Fruit fly (Drosophila melanogaster): ENCODE data around the gene CG13010.

Gene CG13010

DNA sequence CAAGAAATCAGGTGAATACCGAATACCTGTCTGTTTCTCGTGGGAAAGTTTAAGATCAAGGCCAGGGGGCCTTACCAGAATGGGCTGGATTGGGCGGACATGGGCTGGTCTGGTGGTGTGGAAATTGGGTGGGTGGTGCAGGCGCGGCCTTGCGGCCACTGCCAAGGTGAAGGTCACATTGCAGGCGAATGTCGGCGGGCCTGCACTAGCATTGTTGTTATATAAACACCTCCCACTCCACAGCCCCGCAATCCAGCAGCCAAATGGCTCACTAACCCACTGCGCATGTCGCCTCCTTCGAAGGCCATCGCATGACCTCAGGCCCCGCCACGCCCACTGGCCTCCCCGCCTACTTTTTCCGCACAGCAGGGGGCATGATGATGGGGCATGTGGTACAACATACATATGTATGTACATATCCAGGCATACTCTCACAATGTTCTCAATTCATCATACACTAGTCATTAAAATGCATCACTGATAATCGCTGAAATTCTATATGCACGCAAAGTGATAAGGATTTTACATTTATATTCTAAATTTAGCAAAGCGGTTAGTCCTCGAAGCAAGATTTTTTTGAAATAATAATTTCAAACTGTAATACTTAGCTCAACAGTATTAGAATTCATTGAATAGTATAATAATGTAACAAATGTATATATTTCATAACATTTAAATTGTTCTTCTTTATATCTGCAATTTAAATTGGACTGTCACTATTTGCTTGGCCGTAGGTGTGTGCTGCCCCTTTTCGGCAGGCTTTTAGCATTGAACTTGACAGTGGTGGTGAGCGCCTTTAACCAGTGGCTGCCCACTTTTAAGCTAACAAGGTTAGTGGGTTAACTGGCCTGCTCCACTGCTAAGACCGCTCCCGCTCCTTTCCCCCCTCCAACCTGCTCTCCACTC lies 18.1 kb upstream of the CG13010 start:
- TF ChIP-seq CG32006 (GFP tag; optimal IDR thresholded peaks at IDR 0.05) (peak; percentile 69), Hr4 (GFP tag; optimal IDR thresholded peaks at IDR 0.05) (peak; percentile 13), Eip78C (GFP tag) (peak; percentile 66), Hr39 (GFP tag; optimal IDR thresholded peaks at IDR 0.05) (no peak), pdm3 (GFP tag; optimal IDR thresholded peaks at IDR 0.05) (no peak), eg (GFP tag; IDR thresholded peaks at IDR 0.05) (no peak), achi (GFP tag; optimal IDR thresholded peaks at IDR 0.05) (no peak), lz (GFP tag; optimal IDR thresholded peaks at IDR 0.05) (no peak), CG10669 (GFP tag; optimal IDR thresholded peaks at IDR 0.05) (no peak), CG4318 (GFP tag; optimal IDR thresholded peaks at IDR 0.05) (peak; percentile 8), spab (GFP tag; optimal IDR thresholded peaks at IDR 0.05) (no peak), Gug (GFP tag; IDR thresholded peaks at IDR 0.05) (no peak), fd59A (GFP tag; optimal IDR thresholded peaks at IDR 0.05) (no peak), CG15336 (GFP tag; IDR thresholded peaks at IDR 0.05) (peak; percentile 18; the same call in 1 of the 2 replicates), OdsH (GFP tag; optimal IDR thresholded peaks at IDR 0.05) (peak; percentile 4), svp (GFP tag) (peak; percentile 33), Eip75B (GFP tag; optimal IDR thresholded peaks at IDR 0.05) (peak; percentile 5)

DNA sequence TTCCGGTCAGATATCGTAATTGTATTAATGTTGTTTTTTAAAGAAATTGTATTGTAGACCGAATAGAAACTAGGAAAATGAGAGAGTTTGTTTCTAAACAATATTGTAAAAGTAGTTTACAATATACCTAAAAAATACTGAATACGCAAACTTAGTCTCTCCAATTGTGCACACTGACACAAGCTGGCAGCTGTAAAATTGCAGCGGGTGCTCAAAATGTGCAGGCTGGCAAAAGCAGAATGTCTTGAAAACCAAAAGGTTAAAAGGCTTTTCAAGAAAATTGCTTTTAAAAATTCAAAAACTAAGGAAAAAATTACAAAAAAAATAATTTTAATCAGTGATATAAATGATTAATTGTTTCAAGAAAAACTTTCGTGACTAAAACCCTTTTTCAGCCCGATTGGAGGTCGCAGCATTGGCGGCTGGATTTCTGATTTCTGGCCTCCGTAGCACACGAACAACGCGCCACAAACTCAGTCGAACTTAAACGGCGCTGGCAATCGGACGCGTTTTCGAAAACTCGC lies 17.0 kb upstream of the CG13010 start, which contains the start of gene CG4678:
TSS of gene CG4678 (plus strand) at position 474 of the 524 bp plus-strand sequence.
- TF ChIP-seq CG8632 (GFP tag; optimal IDR thresholded peaks at IDR 0.05) = no peak
- TF ChIP-seq CG6163 (GFP tag; IDR thresholded peaks at IDR 0.05) = no peak
- TF ChIP-seq Smox (GFP tag; optimal IDR thresholded peaks at IDR 0.05) = no peak
- TF ChIP-seq CG11762 (GFP tag; optimal IDR thresholded peaks at IDR 0.05; ENCODE audit: insufficient read depth) = no peak
- no peak for TF ChIP-seq achi (GFP tag; optimal IDR thresholded peaks at IDR 0.05)
- no peak for TF ChIP-seq spab (GFP tag; optimal IDR thresholded peaks at IDR 0.05)
- peak; percentile 72 for TF ChIP-seq svp (GFP tag)

DNA sequence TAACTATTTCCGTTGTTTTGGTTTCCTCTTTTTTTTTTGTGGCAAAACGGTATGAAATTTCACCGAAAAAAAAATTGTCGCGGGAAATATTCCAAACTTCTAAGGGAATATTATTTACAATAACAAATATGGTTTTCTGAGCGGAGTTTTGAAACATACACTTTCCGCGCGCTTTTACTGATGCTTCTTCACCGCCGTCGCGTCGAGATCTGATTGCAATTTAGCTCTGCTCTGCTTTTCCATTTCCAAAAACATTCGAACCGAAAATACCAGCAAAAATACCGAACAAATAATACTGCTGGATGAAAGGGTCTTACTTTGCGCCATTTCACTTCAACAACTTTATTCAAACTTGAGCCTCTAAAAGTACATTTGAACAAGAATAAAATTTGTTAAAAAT lies 16.2 kb upstream of the CG13010 start, which contains the start of gene Septin4:
TSS of gene Septin4 (minus strand) at position 215 of the 400 bp plus-strand sequence.
- TF ChIP-seq Smox (GFP tag; optimal IDR thresholded peaks at IDR 0.05) = no peak
- TF ChIP-seq Eip78C (GFP tag) = peak; percentile 82

DNA sequence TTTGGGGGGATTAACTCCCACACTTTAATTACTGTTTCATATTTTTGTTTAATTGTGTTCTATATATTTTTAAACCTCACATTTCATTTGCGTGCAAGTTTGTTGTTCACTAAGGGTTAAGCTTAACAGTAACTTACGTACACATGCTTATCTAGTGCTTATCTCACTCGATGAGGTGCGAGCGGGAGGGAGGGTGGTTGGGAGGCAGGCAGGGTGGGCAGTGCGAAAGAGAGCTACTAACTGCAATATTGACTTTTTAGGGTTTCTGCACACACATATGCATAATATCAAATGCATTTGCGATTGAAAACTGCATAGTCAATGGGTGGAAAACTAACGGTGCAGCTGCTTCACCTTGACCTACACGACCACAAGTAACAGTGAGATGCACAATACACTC lies 15.7 kb upstream of the CG13010 start:
- TF ChIP-seq Eip93F (GFP tag; optimal IDR thresholded peaks at IDR 0.05) (no peak), Smox (GFP tag; optimal IDR thresholded peaks at IDR 0.05) (no peak), CG8119 (GFP tag; IDR thresholded peaks at IDR 0.05) (no peak), achi (GFP tag; optimal IDR thresholded peaks at IDR 0.05) (peak; percentile 19), Gug (GFP tag; IDR thresholded peaks at IDR 0.05) (no peak), fkh (GFP tag; optimal IDR thresholded peaks at IDR 0.05) (peak; percentile 5), lz (GFP tag; optimal IDR thresholded peaks at IDR 0.05) (no peak), CG10631 (GFP tag; optimal IDR thresholded peaks at IDR 0.05) (no peak), CG6163 (GFP tag; IDR thresholded peaks at IDR 0.05) (no peak), ss (GFP tag; optimal IDR thresholded peaks at IDR 0.05) (no peak), CG32006 (GFP tag; optimal IDR thresholded peaks at IDR 0.05) (no peak), CG11762 (GFP tag; optimal IDR thresholded peaks at IDR 0.05; ENCODE audit: insufficient read depth) (no peak), spab (GFP tag; optimal IDR thresholded peaks at IDR 0.05) (no peak), CG3032 (tag; optimal IDR thresholded peaks at IDR 0.05) (no peak), CG15336 (GFP tag; IDR thresholded peaks at IDR 0.05) (no peak), Hr39 (GFP tag; optimal IDR thresholded peaks at IDR 0.05) (no peak), CG3919 (GFP tag; optimal IDR thresholded peaks at IDR 0.05) (no peak), CG11902 (GFP tag; optimal IDR thresholded peaks at IDR 0.05) (no peak), Sox102F (GFP tag; optimal IDR thresholded peaks at IDR 0.05) (no peak), Hr38 (GFP tag; optimal IDR thresholded peaks at IDR 0.05) (no peak), CG4318 (GFP tag; optimal IDR thresholded peaks at IDR 0.05) (no peak), CG8632 (GFP tag; optimal IDR thresholded peaks at IDR 0.05) (no peak), OdsH (GFP tag; optimal IDR thresholded peaks at IDR 0.05) (no peak), Sox15 (GFP tag; optimal IDR thresholded peaks at IDR 0.05) (no peak), cyc (GFP tag; optimal IDR thresholded peaks at IDR 0.05) (no peak), Blimp-1 (GFP tag; optimal IDR thresholded peaks at IDR 0.05) (no peak), Eip78C (GFP tag) (peak; percentile 53), pdm3 (GFP tag; optimal IDR thresholded peaks at IDR 0.05) (no peak), Met (GFP tag; optimal IDR thresholded peaks at IDR 0.05) (no peak), CG11294 (GFP tag; IDR thresholded peaks at IDR 0.05) (no peak), CG7368 (GFP tag; optimal IDR thresholded peaks at IDR 0.05) (no peak), Lpt (GFP tag; optimal IDR thresholded peaks at IDR 0.05) (peak; percentile 4), CG31627 (GFP tag; optimal IDR thresholded peaks at IDR 0.05) (no peak), Ets96B (tag; optimal IDR thresholded peaks at IDR 0.05) (no peak), CG34406 (GFP tag; optimal IDR thresholded peaks at IDR 0.05) (no peak)

All from whole organism, prepupa.